Worm (Caenorhabditis elegans) whole organism, early embryonic: ENCODE data around the gene scpl-4.

Experiments
- F13C5.2 ChIP-seq: sonication (generic microtip); optimal IDR thresholded peaks from 2 replicates; lab custom pipeline; 2017; ENCODE audit warnings: mild to moderate bottlenecking, missing genetic modification characterization, inconsistent platforms, missing compliant biosample characterization
- ama-1 ChIP-seq: fragments of 150-350 bp; optimal IDR thresholded peaks from 2 replicates; lab custom pipeline; 2014
- tbx-11 ChIP-seq: fragments of 200-800 bp; sonication (Bioruptor generic); IDR thresholded peaks from 2 replicates; pipeline ENCODE4 v1.3.6; 2022; ENCODE audit warnings: missing genetic modification characterization, missing compliant biosample characterization
- tra-4 ChIP-seq: sonication (generic microtip); optimal IDR thresholded peaks from 2 replicates; lab custom pipeline; 2017; ENCODE audit warnings: missing genetic modification characterization, missing compliant biosample characterization

- TF ChIP-seq ama-1 (no peak), F13C5.2 (tag; lab: Kevin White, UChicago) (no peak), tra-4 (no peak), tbx-11 (no peak)
Observed at ce11 chrV:10647043-10647611, 48.2 kb downstream of the scpl-4 start, which contains the start of the genes C32C4.3 and C32C4.16.
